Fruit fly (Drosophila melanogaster) whole organism, embryonic: Measurements from ENCODE around the gene nAChRalpha2.

ENCODE experiments used
- Blimp-1 ChIP-seq: fragments of 200-800 bp; sonication (Bioruptor generic); optimal IDR thresholded peaks from 3 replicates; lab custom pipeline; 2018; ENCODE audit warnings: missing biosample characterization, missing genetic modification characterization, mild to moderate bottlenecking, moderate library complexity, missing genetic modification reagents
- BtbVII ChIP-seq: fragments of 200-800 bp; sonication (Bioruptor generic); optimal IDR thresholded peaks from 3 replicates; lab custom pipeline; 2017; ENCODE audit warnings: missing biosample characterization, mild to moderate bottlenecking, missing genetic modification characterization
- CG10147 ChIP-seq: fragments of 200-800 bp; sonication (Bioruptor generic); optimal IDR thresholded peaks from 2 replicates; lab custom pipeline; 2019; ENCODE audit warnings: missing biosample characterization, mild to moderate bottlenecking, missing genetic modification characterization, moderate library complexity
- CG11504 ChIP-seq: fragments of 200-800 bp; sonication (Bioruptor generic); optimal IDR thresholded peaks from 3 replicates; lab custom pipeline; 2019; ENCODE audit warnings: missing biosample characterization, mild to moderate bottlenecking, missing genetic modification characterization, moderate library complexity
- CG12155 ChIP-seq: fragments of 200-800 bp; sonication (Bioruptor generic); optimal IDR thresholded peaks from 3 replicates; lab custom pipeline; 2016; ENCODE audit warnings: missing biosample characterization, missing genetic modification characterization
- CG14441 ChIP-seq: fragments of 200-800 bp; sonication (Bioruptor generic); IDR thresholded peaks from 2 replicates; pipeline ENCODE4 v1.3.6; 2022; ENCODE audit warnings: missing biosample characterization, missing genetic modification characterization
- CG14710 ChIP-seq: fragments of 200-800 bp; sonication (Bioruptor generic); optimal IDR thresholded peaks from 3 replicates; lab custom pipeline; 2019; ENCODE audit warnings: missing biosample characterization, mild to moderate bottlenecking, missing genetic modification characterization, moderate library complexity
- CG14965 ChIP-seq: fragments of 200-800 bp; sonication (Bioruptor generic); optimal IDR thresholded peaks from 2 replicates; lab custom pipeline; 2016; ENCODE audit warnings: missing biosample characterization, missing genetic modification characterization, borderline replicate concordance
- CG15011 ChIP-seq: fragments of 200-800 bp; sonication (Bioruptor generic); optimal IDR thresholded peaks from 3 replicates; lab custom pipeline; 2018; ENCODE audit warnings: missing biosample characterization, mild to moderate bottlenecking, missing genetic modification characterization
- CG15073 ChIP-seq: fragments of 200-800 bp; sonication (Bioruptor generic); optimal IDR thresholded peaks from 2 replicates; lab custom pipeline; 2016; ENCODE audit warnings: missing biosample characterization, missing genetic modification characterization
- CG15601 ChIP-seq: fragments of 200-800 bp; sonication (Bioruptor generic); optimal IDR thresholded peaks from 3 replicates; lab custom pipeline; 2019; ENCODE audit warnings: missing biosample characterization, mild to moderate bottlenecking, missing genetic modification characterization, moderate library complexity
- CG16779 ChIP-seq: fragments of 200-800 bp; sonication (Bioruptor generic); IDR thresholded peaks from 2 replicates; pipeline ENCODE4 v1.3.6; 2022; ENCODE audit warnings: missing biosample characterization, missing genetic modification characterization
- CG17361 ChIP-seq: fragments of 200-800 bp; sonication (Bioruptor generic); IDR thresholded peaks from 3 replicates; pipeline ENCODE4 v1.3.6; 2022; ENCODE audit warnings: missing biosample characterization, missing genetic modification characterization
- CG17385 ChIP-seq: fragments of 200-800 bp; sonication (Bioruptor generic); optimal IDR thresholded peaks from 3 replicates; lab custom pipeline; 2018; ENCODE audit warnings: missing biosample characterization, mild to moderate bottlenecking, missing genetic modification characterization
- CG17912 ChIP-seq: fragments of 200-800 bp; sonication (Bioruptor generic); optimal IDR thresholded peaks from 2 replicates; lab custom pipeline; 2018; ENCODE audit warnings: missing biosample characterization, mild to moderate bottlenecking, missing genetic modification characterization
- CG1792 ChIP-seq: fragments of 200-800 bp; sonication (Bioruptor generic); optimal IDR thresholded peaks from 2 replicates; lab custom pipeline; 2016; ENCODE audit warnings: missing biosample characterization, missing genetic modification characterization
- CG30403 ChIP-seq: fragments of 200-800 bp; sonication (Bioruptor generic); optimal IDR thresholded peaks from 3 replicates; lab custom pipeline; 2016; ENCODE audit warnings: missing biosample characterization, missing genetic modification characterization
- CG3407 ChIP-seq: fragments of 200-800 bp; sonication (Bioruptor generic); optimal IDR thresholded peaks from 2 replicates; lab custom pipeline; 2018; ENCODE audit warnings: missing biosample characterization, mild to moderate bottlenecking, missing genetic modification characterization
- CG3838 ChIP-seq: fragments of 200-800 bp; sonication (Bioruptor generic); optimal IDR thresholded peaks from 3 replicates; lab custom pipeline; 2016; ENCODE audit warnings: missing biosample characterization, missing genetic modification characterization
- CG7556 ChIP-seq: fragments of 200-800 bp; sonication (Bioruptor generic); optimal IDR thresholded peaks from 2 replicates; lab custom pipeline; 2017; ENCODE audit warnings: missing biosample characterization, mild to moderate bottlenecking, missing genetic modification characterization
- CG7963 ChIP-seq: fragments of 200-800 bp; sonication (Bioruptor generic); IDR thresholded peaks from 3 replicates; pipeline ENCODE4 v1.3.6; 2022; ENCODE audit warnings: missing biosample characterization, missing genetic modification characterization; ENCODE audit not compliant: partially characterized antibody
- Dek ChIP-seq: fragments of 200-800 bp; sonication (Bioruptor generic); optimal IDR thresholded peaks from 3 replicates; lab custom pipeline; 2019; ENCODE audit warnings: missing biosample characterization, mild to moderate bottlenecking, missing genetic modification characterization, moderate library complexity
- Gug ChIP-seq: fragments of 200-800 bp; sonication (Bioruptor generic); IDR thresholded peaks from 4 replicates; pipeline ENCODE4 v1.3.6; 2022; ENCODE audit warnings: missing biosample characterization, missing genetic modification characterization
- HHEX ChIP-seq: fragments of 200-800 bp; sonication (Bioruptor generic); optimal IDR thresholded peaks from 3 replicates; lab custom pipeline; 2017; ENCODE audit warnings: missing biosample characterization, mild to moderate bottlenecking, missing genetic modification characterization, missing genetic modification reagents
- HLH54F ChIP-seq: fragments of 200-800 bp; sonication (Bioruptor generic); optimal IDR thresholded peaks from 3 replicates; lab custom pipeline; 2016; ENCODE audit warnings: missing biosample characterization, missing genetic modification characterization
- Hand ChIP-seq: fragments of 200-800 bp; sonication (Bioruptor generic); optimal IDR thresholded peaks from 2 replicates; lab custom pipeline; 2017; ENCODE audit warnings: mild to moderate bottlenecking, missing biosample characterization, missing genetic modification reagents, missing genetic modification characterization
- Hr51 ChIP-seq, 2 experiments: fragments of 200-800 bp; sonication (Bioruptor generic); optimal IDR thresholded peaks; 2 replicates in 1 of 2; 3 replicates in 1 of 2; lab custom pipeline; 2016 to 2018; ENCODE audit warnings: missing biosample characterization in 2 of 2, missing genetic modification characterization in 2 of 2, mild to moderate bottlenecking in 1 of 2, moderate library complexity in 1 of 2
- MTF-1 ChIP-seq: fragments of 200-800 bp; sonication (Bioruptor generic); optimal IDR thresholded peaks from 2 replicates; lab custom pipeline; 2018; ENCODE audit warnings: missing biosample characterization, mild to moderate bottlenecking, missing genetic modification characterization, borderline replicate concordance
- Meics ChIP-seq: fragments of 200-800 bp; sonication (Bioruptor generic); optimal IDR thresholded peaks from 2 replicates; lab custom pipeline; 2017; ENCODE audit warnings: missing biosample characterization, mild to moderate bottlenecking, missing genetic modification characterization
- NfI ChIP-seq: fragments of 200-800 bp; sonication (Bioruptor generic); optimal IDR thresholded peaks from 3 replicates; lab custom pipeline; 2018; ENCODE audit warnings: missing biosample characterization, mild to moderate bottlenecking, missing genetic modification characterization, moderate library complexity
- Usf ChIP-seq: fragments of 200-800 bp; sonication (Bioruptor generic); optimal IDR thresholded peaks from 2 replicates; lab custom pipeline; 2017; ENCODE audit warnings: missing genotype, missing biosample characterization, missing genetic modification characterization
- Xbp1 ChIP-seq: fragments of 200-800 bp; sonication (Bioruptor generic); optimal IDR thresholded peaks from 3 replicates; lab custom pipeline; 2016; ENCODE audit warnings: missing biosample characterization, mild to moderate bottlenecking, missing genetic modification characterization
- abd-A ChIP-seq: fragments of 200-800 bp; sonication (Bioruptor generic); optimal IDR thresholded peaks from 3 replicates; lab custom pipeline; 2019; ENCODE audit warnings: missing biosample characterization, mild to moderate bottlenecking, missing genetic modification characterization, moderate library complexity
- bbx ChIP-seq: fragments of 200-800 bp; sonication (Bioruptor generic); IDR thresholded peaks from 2 replicates; pipeline ENCODE4 v1.3.6; 2022; ENCODE audit warnings: missing biosample characterization, missing genetic modification characterization; ENCODE audit not compliant: partially characterized antibody
- cad ChIP-seq: fragments of >200 bp; optimal IDR thresholded peaks from 2 replicates; lab custom pipeline; 2017; ENCODE audit warnings: missing biosample characterization, missing genetic modification characterization
- cas ChIP-seq: fragments of 200-800 bp; sonication (Bioruptor generic); IDR thresholded peaks from 2 replicates; pipeline ENCODE4 v1.3.6; 2022; ENCODE audit warnings: missing biosample characterization, missing genetic modification characterization
- caup ChIP-seq: fragments of 200-800 bp; sonication (Bioruptor generic); optimal IDR thresholded peaks from 3 replicates; lab custom pipeline; 2017; ENCODE audit warnings: missing biosample characterization, mild to moderate bottlenecking, missing genetic modification characterization, moderate library complexity; ENCODE audit not compliant: severe bottlenecking
- crc ChIP-seq: fragments of 200-800 bp; sonication (Bioruptor generic); optimal IDR thresholded peaks from 2 replicates; lab custom pipeline; 2016; ENCODE audit warnings: missing biosample characterization, missing genetic modification characterization
- da ChIP-seq: fragments of 200-800 bp; sonication (Bioruptor generic); optimal IDR thresholded peaks from 2 replicates; lab custom pipeline; 2016; ENCODE audit warnings: missing biosample characterization, missing genetic modification characterization
- disco-r ChIP-seq: fragments of 200-800 bp; sonication (Bioruptor generic); optimal IDR thresholded peaks from 2 replicates; lab custom pipeline; 2016; ENCODE audit warnings: missing biosample characterization, missing genetic modification characterization
- exex ChIP-seq: fragments of 200-800 bp; sonication (Bioruptor generic); optimal IDR thresholded peaks from 4 replicates; lab custom pipeline; 2018; ENCODE audit warnings: missing biosample characterization, mild to moderate bottlenecking, missing genetic modification characterization, moderate library complexity
- fd102C ChIP-seq: fragments of 200-800 bp; sonication (Bioruptor generic); optimal IDR thresholded peaks from 2 replicates; lab custom pipeline; 2018; ENCODE audit warnings: missing biosample characterization, mild to moderate bottlenecking, missing genetic modification characterization, moderate library complexity
- fru ChIP-seq: fragments of >200 bp; optimal IDR thresholded peaks from 2 replicates; lab custom pipeline; 2017
- hb ChIP-seq: fragments of 200-800 bp; sonication (Bioruptor generic); IDR thresholded peaks from 3 replicates; pipeline ENCODE4 v1.3.6; 2022; ENCODE audit warnings: missing biosample characterization, missing genetic modification characterization; ENCODE audit not compliant: partially characterized antibody
- nerfin-2 ChIP-seq: fragments of 200-800 bp; sonication (Bioruptor generic); IDR thresholded peaks from 2 replicates; pipeline ENCODE4 v1.3.6; 2022; ENCODE audit warnings: missing biosample characterization, missing genetic modification characterization; ENCODE audit not compliant: partially characterized antibody
- oc ChIP-seq: fragments of 200-800 bp; sonication (Bioruptor generic); optimal IDR thresholded peaks from 2 replicates; lab custom pipeline; 2018; ENCODE audit warnings: missing biosample characterization, mild to moderate bottlenecking, missing genetic modification characterization, moderate library complexity
- sob ChIP-seq: fragments of 200-800 bp; sonication (Bioruptor generic); IDR thresholded peaks from 2 replicates; pipeline ENCODE4 v1.3.6; 2022; ENCODE audit warnings: missing biosample characterization, missing genetic modification characterization
- sr ChIP-seq: fragments of 200-800 bp; sonication (Bioruptor generic); IDR thresholded peaks from 3 replicates; pipeline ENCODE4 v1.3.6; 2022; ENCODE audit warnings: missing biosample characterization, missing genetic modification characterization
- tup ChIP-seq: fragments of 200-800 bp; sonication (Bioruptor generic); optimal IDR thresholded peaks from 2 replicates; lab custom pipeline; 2016; ENCODE audit warnings: missing biosample characterization, mild to moderate bottlenecking, missing genetic modification characterization, moderate library complexity
- vfl ChIP-seq: fragments of 200-800 bp; sonication (Bioruptor generic); optimal IDR thresholded peaks from 2 replicates; lab custom pipeline; 2016; ENCODE audit warnings: missing biosample characterization, missing genetic modification characterization

Gene nAChRalpha2

dm6 chr3R:24467237-24467636 lies 18.0 kb upstream of the nAChRalpha2 start (continued):
- TF ChIP-seq sob (GFP tag; lab: Robert Waterston, UW) (peak; percentile 34; the same call in 1 of the 2 replicates), tup (GFP tag; lab: Kevin White, UChicago) (no peak), nerfin-2 (GFP tag; lab: Robert Waterston, UW) (no peak), Meics (GFP tag; lab: Kevin White, UChicago) (peak; percentile 42), BtbVII (GFP tag; lab: Kevin White, UChicago) (peak; percentile 31), CG30403 (GFP tag; lab: Kevin White, UChicago) (peak; percentile 15), crc (GFP tag; lab: Kevin White, UChicago) (no peak), CG15073 (no peak), CG11504 (tag; lab: Kevin White, UChicago) (peak; percentile 57), fru (no peak), MTF-1 (no peak), sr (GFP tag; lab: Robert Waterston, UW) (no peak), CG15601 (tag; lab: Kevin White, UChicago) (no peak), fd102C (peak; percentile 19), CG14441 (GFP tag; lab: Robert Waterston, UW) (0 out of 2 replicates have a peak, but pooled peaks have one; percentile 9), Dek (tag; lab: Kevin White, UChicago) (peak; percentile 31), caup (GFP tag; lab: Kevin White, UChicago) (peak; percentile 39), abd-A (tag; lab: Kevin White, UChicago) (no peak), hb (GFP tag; lab: Robert Waterston, UW) (no peak), vfl (no peak), Hr51 (GFP tag; optimal IDR thresholded peaks at IDR 0.05; lab: Kevin White, UChicago) (peak in 1 of 2 experiments; percentile 44), CG15011 (GFP tag; lab: Kevin White, UChicago) (no peak), HHEX (GFP tag; lab: Kevin White, UChicago) (peak; percentile 16), Hand (GFP tag; lab: Kevin White, UChicago) (peak; percentile 59), cas (GFP tag; lab: Robert Waterston, UW) (no peak), da (no peak), CG12155 (no peak), CG17385 (GFP tag; lab: Kevin White, UChicago) (peak; percentile 36), disco-r (GFP tag; lab: Kevin White, UChicago) (no peak), CG14710 (tag; lab: Kevin White, UChicago) (no peak), CG10147 (GFP tag; lab: Kevin White, UChicago) (peak; percentile 40), CG7963 (GFP tag; lab: Robert Waterston, UW) (no peak), Usf (no peak), CG7556 (GFP tag; lab: Kevin White, UChicago) (peak; percentile 62), CG17912 (GFP tag; lab: Kevin White, UChicago) (no peak), bbx (GFP tag; lab: Robert Waterston, UW) (no peak), CG14965 (GFP tag; lab: Kevin White, UChicago) (no peak), exex (tag; lab: Kevin White, UChicago) (no peak), cad (no peak), CG3407 (GFP tag; lab: Kevin White, UChicago) (no peak), HLH54F (no peak), Xbp1 (GFP tag; lab: Kevin White, UChicago) (peak; percentile 2), CG17361 (no peak), Gug (GFP tag; lab: Robert Waterston, UW) (no peak), CG1792 (GFP tag; lab: Kevin White, UChicago) (no peak), NfI (peak; percentile 4), CG3838 (GFP tag; lab: Kevin White, UChicago) (no peak), Blimp-1 (GFP tag; lab: Kevin White, UChicago) (no peak), oc (tag; lab: Kevin White, UChicago) (no peak), CG16779 (GFP tag; lab: Robert Waterston, UW) (no peak)
